Fruit fly (Drosophila melanogaster) whole organism, embryonic: Measurements from ENCODE around the gene CG31041.

Experiments used
- Bdp1 ChIP-seq: fragments of 200-800 bp; sonication (Bioruptor generic); optimal IDR thresholded peaks from 3 replicates; lab custom pipeline; 2016; ENCODE audit warnings: missing biosample characterization, missing genetic modification characterization
- CG10565 ChIP-seq: fragments of 200-800 bp; sonication (Bioruptor generic); optimal IDR thresholded peaks from 3 replicates; lab custom pipeline; 2016; ENCODE audit warnings: missing biosample characterization, mild to moderate bottlenecking, missing genetic modification characterization
- CG12155 ChIP-seq: fragments of 200-800 bp; sonication (Bioruptor generic); optimal IDR thresholded peaks from 3 replicates; lab custom pipeline; 2016; ENCODE audit warnings: missing biosample characterization, missing genetic modification characterization
- CG12659 ChIP-seq: fragments of 200-800 bp; sonication (Bioruptor generic); optimal IDR thresholded peaks from 3 replicates; lab custom pipeline; 2017; ENCODE audit warnings: mild to moderate bottlenecking, missing biosample characterization, missing genetic modification reagents, missing genetic modification characterization
- CG31441 ChIP-seq: fragments of 200-800 bp; sonication (Bioruptor generic); IDR thresholded peaks from 2 replicates; pipeline ENCODE4 v1.3.6; 2022; ENCODE audit warnings: missing biosample characterization, missing genetic modification characterization
- CG4360 ChIP-seq: fragments of 200-800 bp; sonication (Bioruptor generic); IDR thresholded peaks from 2 replicates; pipeline ENCODE4 v1.3.6; 2022; ENCODE audit warnings: missing biosample characterization, missing genetic modification characterization
- CG7987 ChIP-seq: fragments of 200-800 bp; sonication (Bioruptor generic); optimal IDR thresholded peaks from 2 replicates; lab custom pipeline; 2018; ENCODE audit warnings: missing biosample characterization, mild to moderate bottlenecking, missing genetic modification characterization, moderate library complexity
- CG9609 ChIP-seq: fragments of 200-800 bp; sonication (Bioruptor generic); optimal IDR thresholded peaks from 3 replicates; lab custom pipeline; 2016; ENCODE audit warnings: missing biosample characterization, missing genetic modification characterization
- Mad ChIP-seq: fragments of 200-800 bp; sonication (Bioruptor generic); optimal IDR thresholded peaks from 2 replicates; lab custom pipeline; 2016; ENCODE audit warnings: missing biosample characterization, missing genetic modification characterization
- Sox102F ChIP-seq: fragments of 200-800 bp; sonication (Bioruptor generic); optimal IDR thresholded peaks from 2 replicates; lab custom pipeline; 2018; ENCODE audit warnings: missing biosample characterization, mild to moderate bottlenecking, missing genetic modification characterization, moderate library complexity
- ab ChIP-seq: fragments of 200-800 bp; sonication (Bioruptor generic); optimal IDR thresholded peaks from 2 replicates; lab custom pipeline; 2016; ENCODE audit warnings: missing biosample characterization, missing genetic modification characterization
- hkb ChIP-seq, 2 experiments: fragments of 200-800 bp in 1 of 2; fragments of >200 bp in 1 of 2; sonication (Bioruptor generic) in 1 of 2; IDR thresholded peaks in 1 of 2; optimal IDR thresholded peaks in 1 of 2; 2 replicates each; pipeline versions ENCODE4 v1.3.6 to Lab custom; 2017 to 2022; ENCODE audit warnings: missing biosample characterization in 1 of 2, missing genetic modification characterization in 1 of 2
- run ChIP-seq: fragments of 200-800 bp; sonication (Bioruptor generic); optimal IDR thresholded peaks from 3 replicates; lab custom pipeline; 2018; ENCODE audit warnings: missing biosample characterization, mild to moderate bottlenecking, missing genetic modification characterization

dm6 chr3R:29576009-29576408 lies 14.7 kb downstream of the CG31041 start:
- TF ChIP-seq CG31441 (GFP tag; lab: Robert Waterston, UW) (no peak), run (tag; lab: Kevin White, UChicago) (no peak), hkb (optimal IDR thresholded peaks at IDR 0.05; lab: Kevin White, UChicago) (no peak), hkb (GFP tag; IDR thresholded peaks at IDR 0.05; lab: Robert Waterston, UW) (no peak), Bdp1 (GFP tag; lab: Kevin White, UChicago) (no peak), CG10565 (GFP tag; lab: Kevin White, UChicago) (no peak), CG12659 (GFP tag; lab: Kevin White, UChicago) (no peak), Sox102F (no peak), CG9609 (GFP tag; lab: Kevin White, UChicago) (no peak), CG7987 (GFP tag; lab: Kevin White, UChicago) (no peak), Mad (GFP tag; lab: Kevin White, UChicago) (no peak), CG12155 (GFP tag; lab: Kevin White, UChicago) (no peak), CG4360 (GFP tag; lab: Robert Waterston, UW) (no peak), ab (no peak)
